Worm (Caenorhabditis elegans) whole organism, midembryonic: ENCODE results near the gene etr-1.

Experiments used
- T22C8.4 ChIP-seq: fragments of 200-800 bp; sonication (Bioruptor generic); IDR thresholded peaks from 2 replicates; pipeline ENCODE4 v1.3.6; 2022; ENCODE audit warnings: missing genetic modification characterization, missing compliant biosample characterization
- ref-1 ChIP-seq: fragments of 200-800 bp; sonication (Bioruptor generic); conservative IDR thresholded peaks from 2 replicates; pipeline ENCODE4 v1.3.6; 2022; ENCODE audit warnings: missing genetic modification reagents, missing genetic modification characterization, missing compliant biosample characterization

- TF ChIP-seq T22C8.4 (GFP tag; lab: Robert Waterston, UW) (no peak), ref-1 (GFP tag; lab: Robert Waterston, UW) (no peak)
Measured at ce11 chrII:129770-130169, 32.4 kb upstream of the etr-1 start.
